Fruit fly (Drosophila melanogaster): ENCODE results near the gene CG43638.

DNA sequence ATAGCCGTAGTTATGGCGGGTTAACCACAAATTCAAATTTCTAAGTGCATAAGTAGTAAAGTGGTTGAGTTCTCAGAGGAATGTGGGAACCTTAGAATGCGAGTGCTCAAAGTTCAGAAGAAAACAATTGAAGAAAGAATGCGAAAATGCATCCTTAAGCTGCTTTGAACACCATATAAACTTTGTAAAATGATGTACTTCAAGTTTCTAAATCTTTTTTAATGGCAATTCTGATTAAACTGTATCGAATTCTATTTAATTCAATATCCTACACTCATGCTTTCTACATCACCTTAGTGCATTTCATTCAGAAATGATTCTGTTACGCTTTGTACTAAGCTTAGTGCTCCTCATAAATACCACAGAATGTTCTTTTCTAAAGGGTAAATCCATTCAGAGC lies 12.1 kb upstream of the CG43638 start, which contains the start of gene CG43993:
- TF ChIP-seq CG8159 (tag; optimal IDR thresholded peaks at IDR 0.05) (no peak), D1 (tag; optimal IDR thresholded peaks at IDR 0.05) (no peak), gl (tag; optimal IDR thresholded peaks at IDR 0.05) (no peak), CG34367 (tag; optimal IDR thresholded peaks at IDR 0.05) (no peak), EcR (GFP tag; optimal IDR thresholded peaks at IDR 0.05) (no peak)

Data from whole organism, pupa.